Fruit fly (Drosophila melanogaster) S2 (cell line): ENCODE measurements around the gene sing.
A peak's percentile ranks its signal among the peaks of the same experiment; 100 is the strongest.

Experiments
- CG8478 ChIP-seq: fragments of >200 bp; optimal IDR thresholded peaks from 2 replicates; lab custom pipeline; 2018
- CTCF ChIP-seq, 2 experiments: fragments of >200 bp; optimal IDR thresholded peaks; 2 replicates each; lab custom pipeline; 2018

sing gene

dm6 chrX:16678845-16679347 lies at the start of gene sing, which contains the start of gene CG13010:
sing (plus strand) TSS chrX:16679297.
CG13010 (minus strand) TSS chrX:16678945.
- TF ChIP-seq CG8478 (lab: Kevin White, UChicago) (no peak), CTCF (optimal IDR thresholded peaks at IDR 0.05; lab: Kevin White, UChicago) (no peak)

- TF ChIP-seq CG8478 (lab: Kevin White, UChicago) (no peak), CTCF (optimal IDR thresholded peaks at IDR 0.05; lab: Kevin White, UChicago) (no peak)
These were observed 47.0 kb upstream of the sing start, which contains the start of gene CG9777 for dm6 chrX:16632135-16632534. CG9777 (minus strand) TSS chrX:16632235.

DNA sequence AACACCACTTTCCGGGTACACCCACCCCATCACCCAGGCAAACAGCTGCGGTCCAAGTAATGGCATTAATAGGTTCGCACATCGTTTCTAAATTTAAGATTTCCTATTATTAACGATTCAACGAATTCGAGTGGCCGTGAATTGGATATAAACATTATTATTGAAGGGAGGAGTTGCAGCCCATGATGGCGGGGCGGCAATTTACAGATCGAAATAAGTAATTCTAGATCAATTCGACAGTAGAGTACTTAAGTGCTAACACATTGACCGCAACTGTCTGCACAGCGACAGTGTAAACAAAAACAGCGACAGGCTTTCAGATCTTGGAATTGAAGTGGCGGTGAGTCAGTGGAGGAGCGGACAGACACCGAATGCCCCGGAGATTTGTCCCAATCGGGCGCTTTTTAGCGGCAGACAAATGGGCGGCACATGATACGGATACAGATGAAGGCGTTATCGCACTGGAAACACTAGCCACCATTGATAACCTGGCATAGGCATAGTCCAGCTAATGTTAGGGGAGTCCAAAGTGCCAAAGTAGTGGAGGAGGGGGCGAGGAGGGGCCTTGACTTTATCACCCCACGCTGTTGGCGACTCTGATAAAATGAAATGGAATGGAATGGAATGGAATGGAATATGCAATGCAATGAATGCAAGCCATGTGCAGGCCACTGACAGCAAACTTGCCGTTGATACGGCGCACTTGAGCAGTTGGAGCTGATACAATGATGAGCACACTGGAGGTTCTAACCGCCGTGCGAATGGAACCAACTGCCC lies 45.7 kb upstream of the sing start:
- TF ChIP-seq CG8478 (lab: Kevin White, UChicago) (no peak), CTCF (optimal IDR thresholded peaks at IDR 0.05; lab: Kevin White, UChicago) (no peak)

- TF ChIP-seq CTCF (optimal IDR thresholded peaks at IDR 0.05; lab: Kevin White, UChicago): peak; percentile 91 to 94
- no peak for TF ChIP-seq CG8478 (lab: Kevin White, UChicago)
These were observed 41.9 kb upstream of the sing start, which contains the start of gene Rok for dm6 chrX:16637106-16637590. Rok (minus strand) TSS chrX:16637414.

DNA sequence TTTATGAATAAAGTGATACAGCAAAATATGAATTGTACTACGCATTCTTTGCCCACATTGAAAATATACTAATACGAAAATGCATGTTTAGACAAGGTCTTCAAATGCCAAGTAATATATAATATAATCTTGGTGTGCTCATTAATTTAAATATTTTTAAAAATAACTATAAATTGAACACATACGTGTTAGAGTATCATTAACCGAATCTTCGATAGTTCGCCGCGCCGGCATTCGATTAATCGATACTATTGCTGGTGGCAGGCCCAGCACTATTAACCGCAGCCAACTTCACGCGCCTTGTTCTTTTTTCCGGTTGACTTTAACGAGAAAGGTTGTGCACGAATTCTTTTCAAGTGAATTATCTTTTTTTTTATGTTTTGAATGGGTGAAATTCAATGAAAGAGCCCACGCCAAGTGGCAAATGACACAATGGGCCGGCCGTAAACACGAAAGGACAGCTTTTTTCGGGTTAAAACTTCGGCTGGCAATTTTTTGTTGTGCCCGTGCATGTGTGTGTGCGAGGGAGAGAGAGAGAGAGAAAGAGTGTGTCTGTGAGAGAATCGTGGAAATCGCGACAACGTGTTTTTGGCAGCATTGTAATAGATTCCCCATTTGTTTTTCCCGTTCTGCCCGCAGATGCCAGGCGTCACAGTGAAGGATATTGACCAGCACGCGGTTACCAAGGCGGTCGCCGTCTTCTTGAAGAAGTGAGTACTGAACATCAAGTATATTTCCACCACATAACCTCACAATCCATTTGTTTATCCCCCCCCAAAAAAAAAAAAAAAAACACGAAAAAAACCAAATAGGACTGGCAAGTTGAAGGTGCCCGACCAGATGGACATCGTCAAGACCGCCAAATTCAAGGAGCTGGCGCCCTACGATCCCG lies 41.3 kb upstream of the sing start, which contains the start of gene RpS19a:
TSS of gene RpS19a (plus strand) at position 301 of the 892 bp plus-strand sequence.
- no peak for TF ChIP-seq CG8478 (lab: Kevin White, UChicago)
- TF ChIP-seq CTCF (optimal IDR thresholded peaks at IDR 0.05; lab: Kevin White, UChicago): no peak

- no peak for TF ChIP-seq CTCF (optimal IDR thresholded peaks at IDR 0.05; lab: Kevin White, UChicago)
- TF ChIP-seq CG8478 (lab: Kevin White, UChicago): no peak
These were observed 38.6 kb upstream of the sing start, which contains the start of the genes SNRPG and mthl1 for dm6 chrX:16640260-16641100. SNRPG (minus strand) TSS chrX:16640419. mthl1 (plus strand) TSS chrX:16640968.

DNA sequence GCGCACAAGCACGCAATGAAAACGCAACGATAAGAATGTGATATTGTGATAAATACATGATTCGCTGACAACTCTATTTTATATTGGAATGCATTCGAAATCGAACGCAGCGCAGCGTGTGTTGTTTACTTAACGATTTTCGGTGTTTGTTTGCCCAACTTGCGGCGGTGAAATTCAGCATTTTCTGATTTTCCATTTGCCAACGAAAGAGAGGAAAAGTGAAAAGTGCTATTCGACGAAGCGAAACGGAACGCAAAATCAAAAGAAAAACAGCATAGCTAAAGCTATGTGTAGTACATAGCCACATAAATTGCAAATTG lies 38.0 kb upstream of the sing start:
- TF ChIP-seq CTCF (optimal IDR thresholded peaks at IDR 0.05; lab: Kevin White, UChicago) (no peak), CG8478 (lab: Kevin White, UChicago) (no peak)

DNA sequence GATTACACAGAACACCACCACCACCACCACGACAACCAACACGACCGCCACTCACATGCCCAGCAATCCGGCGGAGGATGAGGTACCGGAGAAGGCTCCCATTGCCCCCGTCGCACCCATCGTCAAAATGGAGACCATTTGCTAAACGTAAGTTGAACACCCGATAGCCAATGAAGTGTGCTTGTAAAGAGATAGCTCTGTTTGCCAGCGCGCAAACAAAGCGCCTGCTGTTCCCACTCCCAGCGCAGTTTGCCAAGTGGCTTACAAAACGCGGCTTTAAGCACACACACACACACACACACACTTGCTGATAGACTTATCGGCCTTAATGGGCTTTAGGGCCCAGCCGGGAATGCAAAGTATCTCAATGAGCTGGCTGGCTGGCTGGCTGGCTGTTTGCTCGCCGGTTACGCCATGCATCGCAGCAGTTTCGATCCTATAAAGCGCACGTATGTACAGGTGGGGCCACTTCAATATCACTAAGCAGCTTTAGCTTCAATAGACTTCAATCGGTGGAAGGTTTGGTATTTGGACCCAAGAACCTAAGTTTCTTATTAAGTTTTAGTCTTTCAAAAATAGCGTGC lies 35.6 kb upstream of the sing start:
- TF ChIP-seq CTCF (optimal IDR thresholded peaks at IDR 0.05; lab: Kevin White, UChicago): no peak
- TF ChIP-seq CG8478 (lab: Kevin White, UChicago): no peak

DNA sequence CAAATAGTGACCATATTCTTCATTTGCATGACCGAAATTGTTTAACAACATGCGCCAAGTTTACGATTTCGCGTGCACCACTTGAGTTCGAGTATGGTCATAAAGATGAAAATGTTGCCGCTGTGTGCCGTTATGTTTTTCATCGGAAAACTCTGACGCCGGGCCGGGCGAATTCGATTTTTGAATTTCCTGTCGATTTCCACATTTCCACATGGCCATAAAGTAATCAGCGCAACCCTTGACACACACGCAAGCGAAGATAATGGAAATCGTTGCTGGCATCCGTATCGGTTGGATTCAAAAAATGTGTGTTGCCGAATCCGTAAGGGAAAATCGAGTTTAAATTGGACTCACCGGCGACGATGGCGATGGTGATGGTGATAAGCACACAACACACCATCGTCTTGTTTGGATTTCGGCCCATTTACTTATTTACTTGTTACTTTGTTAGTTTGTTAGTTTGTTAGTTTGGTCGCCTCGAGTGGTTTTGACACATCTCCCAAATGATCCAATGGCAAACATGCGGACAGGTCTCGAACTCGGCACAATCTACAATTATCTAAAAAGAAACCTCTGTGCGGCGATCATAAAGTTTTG lies 34.5 kb upstream of the sing start:
- TF ChIP-seq CTCF (optimal IDR thresholded peaks at IDR 0.05; lab: Kevin White, UChicago) (no peak), CG8478 (lab: Kevin White, UChicago) (no peak)

- TF ChIP-seq CTCF (optimal IDR thresholded peaks at IDR 0.05; lab: Kevin White, UChicago) (no peak), CG8478 (lab: Kevin White, UChicago) (no peak)
These were observed 33.6 kb upstream of the sing start for dm6 chrX:16645472-16645871.

DNA sequence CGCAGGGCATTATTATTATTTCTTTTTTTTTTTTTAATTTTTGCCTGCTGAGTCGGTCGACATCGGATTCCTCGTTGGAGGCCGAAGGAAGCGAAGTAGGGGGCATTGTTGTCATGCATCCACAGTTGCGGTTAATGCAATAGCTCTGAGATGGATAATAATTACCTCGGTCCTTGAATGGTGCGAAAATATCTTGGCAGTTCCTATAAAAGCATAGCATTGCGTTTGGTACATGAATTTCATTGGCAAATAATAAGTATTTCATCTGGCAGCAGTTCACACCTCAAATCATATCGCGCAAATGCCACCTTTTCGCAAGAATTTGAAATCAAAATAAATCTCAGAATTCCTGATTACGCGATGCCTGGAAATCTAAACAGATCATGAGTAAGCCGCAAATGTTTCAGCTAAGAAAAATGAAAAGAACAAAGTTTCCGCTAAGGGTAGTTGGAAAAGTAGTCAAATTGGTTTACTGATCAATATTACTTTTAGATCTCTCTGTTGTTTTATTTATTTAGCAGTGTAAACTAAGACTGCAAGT lies 31.9 kb upstream of the sing start:
- TF ChIP-seq CTCF (optimal IDR thresholded peaks at IDR 0.05; lab: Kevin White, UChicago): no peak
- TF ChIP-seq CG8478 (lab: Kevin White, UChicago): no peak

DNA sequence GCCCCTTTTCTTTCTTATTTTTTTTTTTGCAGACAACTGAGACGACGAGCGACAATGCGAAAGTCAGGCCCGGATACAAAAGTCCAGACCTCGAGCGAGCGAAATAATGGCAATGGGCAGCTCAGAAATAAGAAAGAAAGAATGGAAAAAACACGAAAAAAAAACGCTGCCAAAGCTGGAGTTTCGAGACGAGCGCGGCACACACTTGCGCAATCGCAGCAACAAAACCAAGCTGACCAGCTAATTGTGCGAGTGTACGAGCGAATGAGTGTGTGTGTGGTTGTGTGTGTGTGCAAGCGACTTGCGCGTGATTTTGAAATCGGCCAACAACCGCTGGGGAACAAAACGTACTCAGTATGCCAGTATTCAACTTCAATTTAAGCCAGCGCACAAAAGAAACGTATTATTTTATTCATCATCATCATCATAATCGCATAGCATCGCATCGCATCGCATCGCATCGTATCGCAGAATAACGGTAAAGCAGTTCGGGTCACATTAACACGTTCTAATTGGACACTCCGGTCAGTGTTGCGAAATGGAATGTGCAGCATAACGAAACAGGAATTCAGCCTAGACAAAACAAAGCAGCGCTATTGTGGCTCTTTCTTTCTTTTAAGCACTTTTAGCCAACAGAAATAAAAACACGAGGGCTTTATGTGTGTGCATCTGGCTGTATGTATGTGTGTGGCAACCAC lies 31.2 kb upstream of the sing start:
- TF ChIP-seq CTCF (optimal IDR thresholded peaks at IDR 0.05; lab: Kevin White, UChicago) (no peak), CG8478 (lab: Kevin White, UChicago) (no peak)
